Fruit fly (Drosophila melanogaster): ENCODE data around the gene mRpS34.
A peak's percentile ranks its signal among the peaks of the same experiment; 100 is the strongest.

Gene mRpS34

dm6 chr3L:16385252-16385879 lies 37.5 kb downstream of the mRpS34 start (continued):
- TF ChIP-seq HLH106 (tag; optimal IDR thresholded peaks at IDR 0.05) = no peak
- no peak for TF ChIP-seq Hr83 (GFP tag; optimal IDR thresholded peaks at IDR 0.05; ENCODE audit: poor library complexity, severe bottlenecking)
- TF ChIP-seq rgr (GFP tag; optimal IDR thresholded peaks at IDR 0.05) = no peak
- no peak for TF ChIP-seq ey (GFP tag; optimal IDR thresholded peaks at IDR 0.05)
- no peak for TF ChIP-seq sv (GFP tag; optimal IDR thresholded peaks at IDR 0.05)
- no peak for TF ChIP-seq usp (GFP tag; optimal IDR thresholded peaks at IDR 0.05)
- no peak for TF ChIP-seq Vsx2 (GFP tag; optimal IDR thresholded peaks at IDR 0.05; ENCODE audit: partially characterized antibody)
- no peak for TF ChIP-seq CG32264 (GFP tag; optimal IDR thresholded peaks at IDR 0.05)
- TF ChIP-seq Jra (GFP tag; optimal IDR thresholded peaks at IDR 0.05) = no peak
- TF ChIP-seq Hnf4 (GFP tag; optimal IDR thresholded peaks at IDR 0.05) = peak; percentile 29
- no peak for TF ChIP-seq Dfd (GFP tag; optimal IDR thresholded peaks at IDR 0.05)
- peak; percentile 43 for TF ChIP-seq OdsH (GFP tag; optimal IDR thresholded peaks at IDR 0.05)
- TF ChIP-seq jim (GFP tag; optimal IDR thresholded peaks at IDR 0.05) = no peak
- TF ChIP-seq brk (GFP tag; optimal IDR thresholded peaks at IDR 0.05) = no peak

dm6 chr3L:16385880-16386584 lies 38.2 kb downstream of the mRpS34 start, which contains the start of the genes Agpat3 and RAF2:
Gene Agpat3 (minus strand): TSS chr3L:16385957.
Gene RAF2 (plus strand): TSS chr3L:16386327.
- no peak for TF ChIP-seq dmrt93B (GFP tag; optimal IDR thresholded peaks at IDR 0.05)
- TF ChIP-seq h (GFP tag; optimal IDR thresholded peaks at IDR 0.05) = no peak
- peak in 1 of 2 experiments; percentile 46 for TF ChIP-seq foxo (GFP tag; optimal IDR thresholded peaks at IDR 0.05)
- TF ChIP-seq rgr (GFP tag; optimal IDR thresholded peaks at IDR 0.05) = no peak
- TF ChIP-seq OdsH (GFP tag; optimal IDR thresholded peaks at IDR 0.05) = no peak
- TF ChIP-seq Vsx2 (GFP tag; optimal IDR thresholded peaks at IDR 0.05; ENCODE audit: partially characterized antibody) = no peak
- peak; percentile 8 for TF ChIP-seq Sp1 (GFP tag; optimal IDR thresholded peaks at IDR 0.05)
- peak; percentile 3 for TF ChIP-seq woc (GFP tag; optimal IDR thresholded peaks at IDR 0.05)
- TF ChIP-seq CG9705 (GFP tag; optimal IDR thresholded peaks at IDR 0.05) = no peak
- TF ChIP-seq sage (GFP tag; optimal IDR thresholded peaks at IDR 0.05) = no peak
- TF ChIP-seq brk (GFP tag; optimal IDR thresholded peaks at IDR 0.05) = no peak
- no peak for TF ChIP-seq dl (GFP tag; optimal IDR thresholded peaks at IDR 0.05; ENCODE audit: insufficient read depth in 1 of 2, partially characterized antibody in 2 of 2)
- no peak for TF ChIP-seq Hr78 (GFP tag; optimal IDR thresholded peaks at IDR 0.05)
- TF ChIP-seq tai (GFP tag; optimal IDR thresholded peaks at IDR 0.05) = no peak
- no peak for TF ChIP-seq Abd-B (GFP tag; optimal IDR thresholded peaks at IDR 0.05)
- peak; percentile 55 for TF ChIP-seq Hr83 (GFP tag; optimal IDR thresholded peaks at IDR 0.05; ENCODE audit: poor library complexity, severe bottlenecking)
- peak; percentile 67 for TF ChIP-seq jim (GFP tag; optimal IDR thresholded peaks at IDR 0.05)
- no peak for TF ChIP-seq lola (GFP tag; optimal IDR thresholded peaks at IDR 0.05)
- TF ChIP-seq ey (GFP tag; optimal IDR thresholded peaks at IDR 0.05) = peak; percentile 26
- TF ChIP-seq Rel (GFP tag; optimal IDR thresholded peaks at IDR 0.05) = no peak
- no peak for TF ChIP-seq Rel (tag; optimal IDR thresholded peaks at IDR 0.05)
- no peak for TF ChIP-seq Jra (GFP tag; optimal IDR thresholded peaks at IDR 0.05)
- TF ChIP-seq psq (GFP tag; optimal IDR thresholded peaks at IDR 0.05) = peak; percentile 10
- peak; percentile 68 for TF ChIP-seq HLH106 (tag; optimal IDR thresholded peaks at IDR 0.05)
- no peak for TF ChIP-seq Myc (optimal IDR thresholded peaks at IDR 0.05)
- TF ChIP-seq CrebA (GFP tag; optimal IDR thresholded peaks at IDR 0.05; ENCODE audit: borderline replicate concordance) = no peak
- no peak for TF ChIP-seq GATAd (GFP tag; optimal IDR thresholded peaks at IDR 0.05)

- TF ChIP-seq Dfd (GFP tag; optimal IDR thresholded peaks at IDR 0.05) = no peak
- TF ChIP-seq Sp1 (GFP tag; optimal IDR thresholded peaks at IDR 0.05) = no peak
- TF ChIP-seq dmrt93B (GFP tag; optimal IDR thresholded peaks at IDR 0.05) = no peak
- no peak for TF ChIP-seq pan (optimal IDR thresholded peaks at IDR 0.05)
- TF ChIP-seq CG32264 (GFP tag; optimal IDR thresholded peaks at IDR 0.05) = no peak
- no peak for TF ChIP-seq Jra (GFP tag; optimal IDR thresholded peaks at IDR 0.05)
- TF ChIP-seq brk (GFP tag; optimal IDR thresholded peaks at IDR 0.05) = no peak
- no peak for TF ChIP-seq Hr83 (GFP tag; optimal IDR thresholded peaks at IDR 0.05; ENCODE audit: poor library complexity, severe bottlenecking)
- TF ChIP-seq woc (GFP tag; optimal IDR thresholded peaks at IDR 0.05) = no peak
- no peak for TF ChIP-seq usp (GFP tag; optimal IDR thresholded peaks at IDR 0.05)
These were observed 42.9 kb downstream of the mRpS34 start for dm6 chr3L:16390793-16391192.

Measured in whole organism, wandering third instar larva.